Worm (Caenorhabditis elegans) whole organism, late embryonic: Measurements from ENCODE around the gene C23F12.3.

ENCODE experiments used
- ahr-1 ChIP-seq: sonication (generic microtip); optimal IDR thresholded peaks from 2 replicates; lab custom pipeline; 2016; ENCODE audit warnings: missing genetic modification characterization, missing compliant biosample characterization
- dmd-4 ChIP-seq: sonication (generic microtip); optimal IDR thresholded peaks from 2 replicates; lab custom pipeline; 2016; ENCODE audit warnings: borderline replicate concordance, missing genetic modification characterization, missing compliant biosample characterization
- elt-4 ChIP-seq: sonication (generic microtip); optimal IDR thresholded peaks from 2 replicates; lab custom pipeline; 2016; ENCODE audit warnings: missing genetic modification characterization, missing compliant biosample characterization
- hlh-6 ChIP-seq: sonication (generic microtip); optimal IDR thresholded peaks from 2 replicates; lab custom pipeline; 2016; ENCODE audit warnings: missing genotype, missing genetic modification characterization, missing compliant biosample characterization
- lin-11 ChIP-seq: fragments of 200-800 bp; sonication (Bioruptor generic); optimal IDR thresholded peaks from 2 replicates; lab custom pipeline; 2018; ENCODE audit warnings: mild to moderate bottlenecking, missing genetic modification characterization, missing compliant biosample characterization
- nfya-1 ChIP-seq: sonication (generic microtip); optimal IDR thresholded peaks from 2 replicates; lab custom pipeline; 2017; ENCODE audit warnings: missing genetic modification characterization, mild to moderate bottlenecking, missing compliant biosample characterization, antibody characterized with exemption, moderate library complexity
- pha-4 ChIP-seq: fragments of 150-350 bp; optimal IDR thresholded peaks from 2 replicates; lab custom pipeline; 2018; ENCODE audit warnings: missing biosample characterization, missing genetic modification reagents, missing genetic modification characterization
- rnt-1 ChIP-seq: sonication (generic microtip); optimal IDR thresholded peaks from 2 replicates; lab custom pipeline; 2016; ENCODE audit warnings: missing genetic modification characterization, missing compliant biosample characterization
- sox-4 ChIP-seq: sonication (generic microtip); optimal IDR thresholded peaks from 2 replicates; lab custom pipeline; 2017; ENCODE audit warnings: mild to moderate bottlenecking, missing genetic modification characterization, inconsistent platforms, missing compliant biosample characterization

ce11 chrX:9417948-9418347 is 26.5 kb downstream of the C23F12.3 start:
- TF ChIP-seq nfya-1 (tag; lab: Kevin White, UChicago) (no peak), elt-4 (no peak), lin-11 (tag; lab: Kevin White, UChicago) (no peak), dmd-4 (tag; lab: Kevin White, UChicago) (no peak), sox-4 (no peak), hlh-6 (tag; lab: Kevin White, UChicago) (no peak), pha-4 (no peak), rnt-1 (no peak), ahr-1 (tag; lab: Kevin White, UChicago) (no peak)
